Fruit fly (Drosophila melanogaster): ENCODE results near the gene lush.

The lush gene

dm6 chr3L:19557197-19557995 is 48.5 kb downstream of the lush start (continued):
- TF ChIP-seq Fer1 (GFP tag; optimal IDR thresholded peaks at IDR 0.05) (no peak), knrl (GFP tag; IDR thresholded peaks at IDR 0.05; ENCODE audit: partially characterized antibody) (no peak), CG15696 (tag; optimal IDR thresholded peaks at IDR 0.05) (peak; percentile 84), p53 (GFP tag; optimal IDR thresholded peaks at IDR 0.05) (no peak), Eip74EF (GFP tag; optimal IDR thresholded peaks at IDR 0.05) (no peak), H2.0 (GFP tag; IDR thresholded peaks at IDR 0.05) (no peak), hth (optimal IDR thresholded peaks at IDR 0.05) (no peak), Bgb (GFP tag; IDR thresholded peaks at IDR 0.05; ENCODE audit: partially characterized antibody) (no peak), CG2116 (GFP tag; optimal IDR thresholded peaks at IDR 0.05) (no peak), bsh (GFP tag; optimal IDR thresholded peaks at IDR 0.05) (peak; percentile 21 to 44), Gug (GFP tag; IDR thresholded peaks at IDR 0.05) (no peak), CG30020 (tag; optimal IDR thresholded peaks at IDR 0.05) (peak; percentile 21), CG33557 (GFP tag; optimal IDR thresholded peaks at IDR 0.05) (peak; percentile 81), CG8388 (GFP tag; optimal IDR thresholded peaks at IDR 0.05) (no peak), Dip2 (GFP tag; IDR thresholded peaks at IDR 0.05) (no peak), sima (GFP tag; optimal IDR thresholded peaks at IDR 0.05) (no peak), Vsx1 (GFP tag; optimal IDR thresholded peaks at IDR 0.05) (no peak), CG9817 (tag; optimal IDR thresholded peaks at IDR 0.05) (no peak), HLH4C (GFP tag; IDR thresholded peaks at IDR 0.05; ENCODE audit: partially characterized antibody) (no peak), MESR4 (GFP tag; optimal IDR thresholded peaks at IDR 0.05) (no peak), dati (GFP tag; IDR thresholded peaks at IDR 0.05) (no peak), sqz (GFP tag; optimal IDR thresholded peaks at IDR 0.05) (peak; percentile 15), Usf (GFP tag; optimal IDR thresholded peaks at IDR 0.05) (no peak), CG13775 (GFP tag; optimal IDR thresholded peaks at IDR 0.05) (peak; percentile 33), CG11723 (GFP tag; optimal IDR thresholded peaks at IDR 0.05) (no peak), B-H1 (GFP tag; IDR thresholded peaks at IDR 0.05) (no peak), Oli (tag; optimal IDR thresholded peaks at IDR 0.05) (peak; percentile 16), luna (GFP tag; optimal IDR thresholded peaks at IDR 0.05) (no peak), pzg (GFP tag; optimal IDR thresholded peaks at IDR 0.05) (no peak), unpg (GFP tag; optimal IDR thresholded peaks at IDR 0.05) (no peak), sc (optimal IDR thresholded peaks at IDR 0.05) (no peak), sc (GFP tag; optimal IDR thresholded peaks at IDR 0.05) (peak; percentile 45), CG10654 (GFP tag; optimal IDR thresholded peaks at IDR 0.05) (no peak), CG12391 (tag; optimal IDR thresholded peaks at IDR 0.05) (peak; percentile 58), Bdp1 (GFP tag; optimal IDR thresholded peaks at IDR 0.05) (no peak), Hey (tag; optimal IDR thresholded peaks at IDR 0.05) (no peak), nom (GFP tag; optimal IDR thresholded peaks at IDR 0.05) (peak; percentile 71), CG6854 (GFP tag; optimal IDR thresholded peaks at IDR 0.05) (no peak), Nf-YB (GFP tag; optimal IDR thresholded peaks at IDR 0.05) (peak; percentile 47), hbn (GFP tag; IDR thresholded peaks at IDR 0.05; ENCODE audit: partially characterized antibody) (no peak), trh (GFP tag; optimal IDR thresholded peaks at IDR 0.05) (no peak), slp2 (GFP tag; optimal IDR thresholded peaks at IDR 0.05) (no peak), Mrtf (GFP tag; IDR thresholded peaks at IDR 0.05) (no peak), CG7556 (GFP tag; optimal IDR thresholded peaks at IDR 0.05) (peak; percentile 47), gsb (GFP tag; IDR thresholded peaks at IDR 0.05) (no peak), lola (GFP tag; optimal IDR thresholded peaks at IDR 0.05) (peak in 1 of 3 experiments; percentile 91), phol (tag; optimal IDR thresholded peaks at IDR 0.05) (peak; percentile 65), CG11696 (GFP tag; IDR thresholded peaks at IDR 0.05) (no peak), CG12744 (GFP tag; optimal IDR thresholded peaks at IDR 0.05) (no peak)
